Worm (Caenorhabditis elegans): ENCODE results near the gene noah-2.

noah-2 gene

ce11 chrIV:14107647-14108046, 16.6 kb downstream of the noah-2 start:
- TF ChIP-seq egl-27 (tag; optimal IDR thresholded peaks at IDR 0.05) (no peak), elt-1 (tag; optimal IDR thresholded peaks at IDR 0.05) (no peak), zag-1 (tag; optimal IDR thresholded peaks at IDR 0.05) (no peak), tbx-2 (tag; optimal IDR thresholded peaks at IDR 0.05) (no peak), egl-5 (tag; optimal IDR thresholded peaks at IDR 0.05) (no peak), unc-62 (GFP tag; optimal IDR thresholded peaks at IDR 0.05) (no peak), eor-1 (tag; optimal IDR thresholded peaks at IDR 0.05) (no peak), unc-39 (tag; optimal IDR thresholded peaks at IDR 0.05) (no peak), jun-1 (tag; optimal IDR thresholded peaks at IDR 0.05) (no peak), nhr-77 (tag; optimal IDR thresholded peaks at IDR 0.05) (no peak), lsy-12 (tag; optimal IDR thresholded peaks at IDR 0.05) (no peak), pqm-1 (tag; optimal IDR thresholded peaks at IDR 0.05) (no peak), skn-1 (tag; optimal IDR thresholded peaks at IDR 0.05) (no peak), ztf-4 (tag; optimal IDR thresholded peaks at IDR 0.05) (no peak), elt-2 (tag; optimal IDR thresholded peaks at IDR 0.05) (no peak), nhr-43 (tag; optimal IDR thresholded peaks at IDR 0.05; ENCODE audit: poor library complexity, severe bottlenecking) (no peak), nhr-28 (tag; optimal IDR thresholded peaks at IDR 0.05) (no peak), ZK546.5 (tag; optimal IDR thresholded peaks at IDR 0.05) (no peak), nhr-76 (tag; optimal IDR thresholded peaks at IDR 0.05) (no peak)

- TF ChIP-seq nhr-23 (tag; optimal IDR thresholded peaks at IDR 0.05), result no peak
- no peak for TF ChIP-seq daf-12 (tag; optimal IDR thresholded peaks at IDR 0.05)
- no peak for TF ChIP-seq tbx-2 (tag; optimal IDR thresholded peaks at IDR 0.05)
- no peak for TF ChIP-seq ceh-28 (tag; optimal IDR thresholded peaks at IDR 0.05)
- no peak for TF ChIP-seq snpc-4 (tag; optimal IDR thresholded peaks at IDR 0.05)
- TF ChIP-seq nhr-76 (tag; optimal IDR thresholded peaks at IDR 0.05), result no peak
- TF ChIP-seq jun-1 (tag; optimal IDR thresholded peaks at IDR 0.05), result no peak
- TF ChIP-seq eor-1 (tag; optimal IDR thresholded peaks at IDR 0.05), result no peak
- TF ChIP-seq lin-39 (tag; optimal IDR thresholded peaks at IDR 0.05), result no peak
- TF ChIP-seq nhr-67 (tag; optimal IDR thresholded peaks at IDR 0.05), result no peak
- TF ChIP-seq elt-3 (tag; optimal IDR thresholded peaks at IDR 0.05), result no peak
- no peak for TF ChIP-seq ZK546.5 (tag; optimal IDR thresholded peaks at IDR 0.05)
- no peak for TF ChIP-seq ztf-4 (tag; optimal IDR thresholded peaks at IDR 0.05)
- TF ChIP-seq egl-27 (tag; optimal IDR thresholded peaks at IDR 0.05), result no peak
- no peak for TF ChIP-seq elt-1 (tag; optimal IDR thresholded peaks at IDR 0.05)
- no peak for TF ChIP-seq fos-1 (tag; optimal IDR thresholded peaks at IDR 0.05)
- TF ChIP-seq nhr-12 (tag; optimal IDR thresholded peaks at IDR 0.05), result no peak
- TF ChIP-seq ceh-82 (tag; optimal IDR thresholded peaks at IDR 0.05), result no peak
- TF ChIP-seq skn-1 (tag; optimal IDR thresholded peaks at IDR 0.05), result no peak
- TF ChIP-seq mml-1 (tag; optimal IDR thresholded peaks at IDR 0.05), result no peak
Measured at ce11 chrIV:14113621-14114020, 22.6 kb downstream of the noah-2 start.

- TF ChIP-seq fos-1 (tag; optimal IDR thresholded peaks at IDR 0.05) (no peak), ceh-28 (tag; optimal IDR thresholded peaks at IDR 0.05) (no peak), nhr-43 (tag; optimal IDR thresholded peaks at IDR 0.05; ENCODE audit: poor library complexity, severe bottlenecking) (no peak), snpc-4 (tag; optimal IDR thresholded peaks at IDR 0.05) (no peak), ztf-4 (tag; optimal IDR thresholded peaks at IDR 0.05) (no peak), ztf-11 (tag; optimal IDR thresholded peaks at IDR 0.05) (no peak), nhr-67 (tag; optimal IDR thresholded peaks at IDR 0.05) (no peak), nhr-23 (tag; optimal IDR thresholded peaks at IDR 0.05) (no peak), eor-1 (tag; optimal IDR thresholded peaks at IDR 0.05) (no peak), nhr-76 (tag; optimal IDR thresholded peaks at IDR 0.05) (no peak), ama-1 (optimal IDR thresholded peaks at IDR 0.05) (no peak), nfya-1 (tag; optimal IDR thresholded peaks at IDR 0.05; ENCODE audit: insufficient read depth) (no peak), egl-5 (tag; optimal IDR thresholded peaks at IDR 0.05) (no peak), lin-39 (tag; optimal IDR thresholded peaks at IDR 0.05) (no peak), unc-39 (tag; optimal IDR thresholded peaks at IDR 0.05) (no peak), ceh-9 (tag; optimal IDR thresholded peaks at IDR 0.05) (no peak), elt-2 (tag; optimal IDR thresholded peaks at IDR 0.05) (no peak)
Measured at ce11 chrIV:14114357-14114756, 23.3 kb downstream of the noah-2 start.

ce11 chrIV:14115045-14115444, 24.0 kb downstream of the noah-2 start:
- no peak for TF ChIP-seq nhr-11 (tag; optimal IDR thresholded peaks at IDR 0.05)
- TF ChIP-seq daf-12 (tag; optimal IDR thresholded peaks at IDR 0.05), result no peak
- TF ChIP-seq sea-2 (GFP tag; optimal IDR thresholded peaks at IDR 0.05), result no peak
- no peak for TF ChIP-seq mdl-1 (tag; optimal IDR thresholded peaks at IDR 0.05)
- TF ChIP-seq ceh-28 (tag; optimal IDR thresholded peaks at IDR 0.05), result no peak
- TF ChIP-seq elt-1 (tag; optimal IDR thresholded peaks at IDR 0.05), result no peak
- TF ChIP-seq ceh-16 (tag; optimal IDR thresholded peaks at IDR 0.05), result no peak
- TF ChIP-seq zag-1 (tag; optimal IDR thresholded peaks at IDR 0.05), result no peak
- no peak for TF ChIP-seq fkh-10 (GFP tag; optimal IDR thresholded peaks at IDR 0.05)
